Worm (Caenorhabditis elegans) whole organism, L1 larva: ENCODE results near the gene cit-1.2.

ENCODE experiments used
- aha-1 ChIP-seq: fragments of 150-350 bp; optimal IDR thresholded peaks from 2 replicates; lab custom pipeline; 2014; ENCODE audit warnings: missing biosample characterization, missing genetic modification characterization
- blmp-1 ChIP-seq: fragments of 150-350 bp; optimal IDR thresholded peaks from 2 replicates; lab custom pipeline; 2014; ENCODE audit warnings: missing biosample characterization, missing genetic modification characterization
- lin-14 ChIP-seq: fragments of 200-800 bp; sonication (Bioruptor generic); optimal IDR thresholded peaks from 2 replicates; lab custom pipeline; 2018; ENCODE audit warnings: mild to moderate bottlenecking, missing genetic modification characterization, moderate library complexity, missing compliant biosample characterization
- lin-39 ChIP-seq: fragments of 150-350 bp; optimal IDR thresholded peaks from 2 replicates; lab custom pipeline; 2014; ENCODE audit warnings: missing biosample characterization, missing genetic modification reagents, missing genetic modification characterization
- mdl-1 ChIP-seq, 2 experiments: fragments of 150-350 bp; optimal IDR thresholded peaks; 2 replicates each; lab custom pipeline; 2014 to 2017; ENCODE audit warnings: missing biosample characterization in 2 of 2, missing genetic modification characterization in 2 of 2, inconsistent platforms in 1 of 2
- nhr-11 ChIP-seq: fragments of 150-350 bp; optimal IDR thresholded peaks from 2 replicates; lab custom pipeline; 2014; ENCODE audit warnings: missing biosample characterization, missing genetic modification characterization
- nhr-12 ChIP-seq: sonication (generic microtip); optimal IDR thresholded peaks from 2 replicates; lab custom pipeline; 2017; ENCODE audit warnings: missing biosample characterization, missing genetic modification characterization
- nhr-77 ChIP-seq: fragments of 150-350 bp; optimal IDR thresholded peaks from 2 replicates; lab custom pipeline; 2014; ENCODE audit warnings: missing biosample characterization, missing genetic modification characterization
- unc-62 ChIP-seq: fragments of 150-350 bp; optimal IDR thresholded peaks from 2 replicates; lab custom pipeline; 2014; ENCODE audit warnings: missing biosample characterization, missing genetic modification reagents, missing genetic modification characterization

DNA sequence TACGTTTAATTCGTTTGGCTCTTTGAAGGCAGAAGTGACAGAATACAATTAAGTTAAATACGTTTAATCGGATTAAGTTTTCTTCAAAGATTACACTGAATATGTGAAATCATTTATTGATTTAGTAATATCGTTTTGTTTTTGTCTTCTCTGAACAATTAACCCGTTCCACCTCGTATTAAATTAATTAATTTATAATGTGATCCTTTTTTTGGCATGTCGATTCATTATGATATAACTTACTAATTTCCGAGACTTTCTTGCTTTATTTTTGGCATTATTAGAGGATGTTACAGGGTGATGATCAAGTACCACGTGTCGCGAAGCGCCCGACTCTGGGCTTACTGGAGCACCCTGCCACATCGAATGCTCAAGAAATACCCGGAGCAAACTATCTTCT, 33.6 kb downstream of the cit-1.2 start, which contains the start of gene K12H4.5:
- TF ChIP-seq lin-39 (tag; lab: Kevin White, UChicago) (no peak), nhr-11 (no peak), unc-62 (GFP tag; lab: Kevin White, UChicago) (no peak), blmp-1 (tag; lab: Kevin White, UChicago) (no peak), aha-1 (no peak), lin-14 (GFP tag; lab: Kevin White, UChicago) (no peak), nhr-77 (no peak), nhr-12 (tag; lab: Kevin White, UChicago) (no peak), mdl-1 (tag; optimal IDR thresholded peaks at IDR 0.05; lab: Kevin White, UChicago) (no peak)
